Comparison of ENCODE assay signal across 3 fruit fly cellular contexts in genomic region chr3R:7798525-7798924, dm6.
A peak's percentile ranks its signal among the peaks of the same experiment; 100 is the strongest.
TF ChIP-seq lines count a peak whose summit lies in the region.

Gene CG18744 (minus strand): TSS chr3R:7798771.

- no peak for TF ChIP-seq CTCF in whole organism, embryonic (GFP tag; optimal IDR thresholded peaks at IDR 0.05; lab: Kevin White, UChicago)

TF ChIP-seq in whole organism, adult, 20 proteins besides CTCF, POLR2A, EP300 and RAD21:
- no peak for TF ChIP-seq bab1 (GFP tag; optimal IDR thresholded peaks at IDR 0.05; lab: Kevin White, UChicago)
- no peak for TF ChIP-seq ovo (GFP tag; optimal IDR thresholded peaks at IDR 0.05; lab: Kevin White, UChicago)
- TF ChIP-seq CG12768 (GFP tag; optimal IDR thresholded peaks at IDR 0.05; lab: Kevin White, UChicago) = peak; percentile 9
- TF ChIP-seq toe (GFP tag; optimal IDR thresholded peaks at IDR 0.05; lab: Kevin White, UChicago) = no peak
- peak; percentile 81 for TF ChIP-seq cic (GFP tag; optimal IDR thresholded peaks at IDR 0.05; lab: Kevin White, UChicago)
- peak; percentile 53 for TF ChIP-seq Mnt (GFP tag; optimal IDR thresholded peaks at IDR 0.05; lab: Kevin White, UChicago)
- no peak for TF ChIP-seq CG5204 (GFP tag; optimal IDR thresholded peaks at IDR 0.05; lab: Kevin White, UChicago)
- no peak for TF ChIP-seq Clk (GFP tag; optimal IDR thresholded peaks at IDR 0.05; lab: Kevin White, UChicago)

TF ChIP-seq in whole organism, embryonic, 481 proteins besides CTCF, POLR2A, EP300 and RAD21 (continues in another document):
- TF ChIP-seq CG6254 (GFP tag; optimal IDR thresholded peaks at IDR 0.05; lab: Kevin White, UChicago) = no peak
- TF ChIP-seq HmgZ (tag; optimal IDR thresholded peaks at IDR 0.05; lab: Kevin White, UChicago) = peak; percentile 44
- no peak for TF ChIP-seq z (GFP tag; IDR thresholded peaks at IDR 0.05; lab: Robert Waterston, UW)
- TF ChIP-seq wek (GFP tag; optimal IDR thresholded peaks at IDR 0.05; lab: Kevin White, UChicago) = no peak
- 0 out of 2 replicates have a peak, but pooled peaks have one; percentile 25 for TF ChIP-seq NFAT (GFP tag; IDR thresholded peaks at IDR 0.05; lab: Robert Waterston, UW)
- peak; percentile 100 for TF ChIP-seq sug (tag; optimal IDR thresholded peaks at IDR 0.05; lab: Kevin White, UChicago)
- peak; percentile 14; the same call in 1 of the 2 replicates for TF ChIP-seq amos (GFP tag; IDR thresholded peaks at IDR 0.05; lab: Robert Waterston, UW; ENCODE audit: partially characterized antibody)
- no peak for TF ChIP-seq Spps (tag; optimal IDR thresholded peaks at IDR 0.05; lab: Kevin White, UChicago)
- TF ChIP-seq GATAe (GFP tag; conservative IDR thresholded peaks at IDR 0.05; lab: Robert Waterston, UW) = peak; percentile 84
- no peak for TF ChIP-seq Neu2 (GFP tag; optimal IDR thresholded peaks at IDR 0.05; lab: Kevin White, UChicago; ENCODE audit: borderline replicate concordance)
- no peak for TF ChIP-seq twi (tag; optimal IDR thresholded peaks at IDR 0.05; lab: Kevin White, UChicago)
- TF ChIP-seq Chrac-16 (GFP tag; optimal IDR thresholded peaks at IDR 0.05; lab: Kevin White, UChicago) = no peak
- TF ChIP-seq Hr3 (GFP tag; optimal IDR thresholded peaks at IDR 0.05; lab: Kevin White, UChicago) = no peak
- TF ChIP-seq Sox100B (GFP tag; optimal IDR thresholded peaks at IDR 0.05; lab: Kevin White, UChicago) = no peak
- TF ChIP-seq CG34376 (GFP tag; optimal IDR thresholded peaks at IDR 0.05; lab: Kevin White, UChicago) = peak; percentile 57
- TF ChIP-seq hkb (optimal IDR thresholded peaks at IDR 0.05; lab: Kevin White, UChicago) = no peak
- no peak for TF ChIP-seq hkb (GFP tag; IDR thresholded peaks at IDR 0.05; lab: Robert Waterston, UW)
- TF ChIP-seq wor (GFP tag; IDR thresholded peaks at IDR 0.05; lab: Robert Waterston, UW) = no peak
- TF ChIP-seq chinmo (GFP tag; IDR thresholded peaks at IDR 0.05; lab: Robert Waterston, UW; ENCODE audit: partially characterized antibody) = 0 out of 4 replicates have a peak, but pooled peaks have one; percentile 16
- TF ChIP-seq kay (GFP tag; optimal IDR thresholded peaks at IDR 0.05; lab: Kevin White, UChicago) = peak; percentile 24
- no peak for TF ChIP-seq slp2 (GFP tag; optimal IDR thresholded peaks at IDR 0.05; lab: Kevin White, UChicago)
- peak; percentile 70 for TF ChIP-seq exex (tag; optimal IDR thresholded peaks at IDR 0.05; lab: Kevin White, UChicago)
- no peak for TF ChIP-seq mld (GFP tag; IDR thresholded peaks at IDR 0.05; lab: Robert Waterston, UW; ENCODE audit: partially characterized antibody)
- TF ChIP-seq scrt (GFP tag; optimal IDR thresholded peaks at IDR 0.05; lab: Kevin White, UChicago) = no peak
- TF ChIP-seq Adf1 (GFP tag; IDR thresholded peaks at IDR 0.05; lab: Robert Waterston, UW) = no peak; the same call in 1 of the 2 replicates
- peak; percentile 16 for TF ChIP-seq Hey (tag; optimal IDR thresholded peaks at IDR 0.05; lab: Kevin White, UChicago)
- TF ChIP-seq Myb (GFP tag; optimal IDR thresholded peaks at IDR 0.05; lab: Kevin White, UChicago) = no peak
- no peak for TF ChIP-seq ham (GFP tag; IDR thresholded peaks at IDR 0.05; lab: Robert Waterston, UW)
- TF ChIP-seq mirr (GFP tag; optimal IDR thresholded peaks at IDR 0.05; lab: Kevin White, UChicago) = peak; percentile 54
- TF ChIP-seq bcd (GFP tag; optimal IDR thresholded peaks at IDR 0.05; lab: Kevin White, UChicago) = no peak
- no peak for TF ChIP-seq CG1603 (tag; optimal IDR thresholded peaks at IDR 0.05; lab: Kevin White, UChicago)
- TF ChIP-seq grn (GFP tag; optimal IDR thresholded peaks at IDR 0.05; lab: Kevin White, UChicago) = peak; percentile 63
- TF ChIP-seq zen (tag; optimal IDR thresholded peaks at IDR 0.05; lab: Kevin White, UChicago) = no peak
- TF ChIP-seq gce (GFP tag; IDR thresholded peaks at IDR 0.05; lab: Robert Waterston, UW) = no peak
- TF ChIP-seq Kr (GFP tag; optimal IDR thresholded peaks at IDR 0.05; lab: Kevin White, UChicago) = no peak
- TF ChIP-seq tap (tag; optimal IDR thresholded peaks at IDR 0.05; lab: Kevin White, UChicago) = no peak
- TF ChIP-seq dmrt11E (tag; optimal IDR thresholded peaks at IDR 0.05; lab: Kevin White, UChicago) = no peak
- TF ChIP-seq croc (GFP tag; conservative IDR thresholded peaks at IDR 0.05; lab: Robert Waterston, UW) = no peak
- TF ChIP-seq salm (tag; optimal IDR thresholded peaks at IDR 0.05; lab: Kevin White, UChicago) = no peak
- no peak for TF ChIP-seq ap (GFP tag; IDR thresholded peaks at IDR 0.05; lab: Robert Waterston, UW)
- TF ChIP-seq pfk (GFP tag; optimal IDR thresholded peaks at IDR 0.05; lab: Kevin White, UChicago) = no peak
- no peak for TF ChIP-seq ci (GFP tag; IDR thresholded peaks at IDR 0.05; lab: Robert Waterston, UW)
- no peak for TF ChIP-seq ftz-f1 (GFP tag; optimal IDR thresholded peaks at IDR 0.05; lab: Kevin White, UChicago)

TF ChIP-seq in whole organism, prepupa, 60 proteins besides CTCF, POLR2A, EP300 and RAD21:
- TF ChIP-seq CG8319 (GFP tag; optimal IDR thresholded peaks at IDR 0.05; lab: Kevin White, UChicago) = no peak
- TF ChIP-seq CG8632 (GFP tag; optimal IDR thresholded peaks at IDR 0.05; lab: Kevin White, UChicago) = no peak
- TF ChIP-seq Sox14 (GFP tag; optimal IDR thresholded peaks at IDR 0.05; lab: Kevin White, UChicago) = no peak
- TF ChIP-seq vri (GFP tag; optimal IDR thresholded peaks at IDR 0.05; lab: Kevin White, UChicago) = peak; percentile 16
- TF ChIP-seq svp (GFP tag; lab: Kevin White, UChicago) = peak; percentile 61
- TF ChIP-seq fkh (GFP tag; optimal IDR thresholded peaks at IDR 0.05; lab: Kevin White, UChicago) = no peak
